Fruit fly (Drosophila melanogaster): ENCODE results near the gene CG8565.
A peak's percentile ranks its signal among the peaks of the same experiment; 100 is the strongest.

DNA sequence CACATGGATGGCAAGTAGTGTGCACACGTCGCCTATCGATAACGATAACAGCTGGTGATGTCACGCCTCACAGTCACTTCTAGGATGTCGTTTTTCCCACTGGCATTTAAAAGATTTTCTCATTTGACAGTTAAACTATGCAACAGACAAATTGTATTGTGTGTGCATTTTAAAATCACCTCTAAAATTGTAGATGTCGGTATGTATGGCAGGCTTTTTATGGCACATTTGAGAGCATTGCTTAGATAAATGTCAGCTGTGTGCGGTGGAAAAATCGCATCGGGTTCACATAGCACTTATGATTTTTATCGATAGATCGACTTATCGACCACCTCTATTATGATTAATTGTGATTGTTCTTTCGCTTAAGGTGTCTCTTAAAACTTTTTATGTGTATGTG is 6.5 kb downstream of the CG8565 start, which contains the start of the genes ArgRS and CG8578:
- TF ChIP-seq CG33017 (tag; optimal IDR thresholded peaks at IDR 0.05) (no peak), cnc (optimal IDR thresholded peaks at IDR 0.05) (no peak), ovo (GFP tag; optimal IDR thresholded peaks at IDR 0.05) (no peak), CG11617 (GFP tag; optimal IDR thresholded peaks at IDR 0.05) (peak; percentile 70), cic (GFP tag; optimal IDR thresholded peaks at IDR 0.05) (peak; percentile 16)
